Worm (Caenorhabditis elegans) whole organism, L1 larva: ENCODE data around the gene prx-6.

ENCODE experiments used
- alr-1 ChIP-seq: fragments of 200-800 bp; sonication (Bioruptor generic); optimal IDR thresholded peaks from 2 replicates; lab custom pipeline; 2018; ENCODE audit warnings: borderline replicate concordance, mild to moderate bottlenecking, missing genetic modification characterization, missing compliant biosample characterization
- ama-1 ChIP-seq: fragments of 150-350 bp; optimal IDR thresholded peaks from 2 replicates; lab custom pipeline; 2014
- hlh-4 ChIP-seq: sonication (generic microtip); optimal IDR thresholded peaks from 2 replicates; lab custom pipeline; 2016; ENCODE audit warnings: mild to moderate bottlenecking, missing genetic modification characterization, missing compliant biosample characterization
- jun-1 ChIP-seq: fragments of 150-350 bp; optimal IDR thresholded peaks from 2 replicates; lab custom pipeline; 2014; ENCODE audit warnings: missing biosample characterization, missing genetic modification reagents, missing genetic modification characterization
- mep-1 ChIP-seq: fragments of 150-350 bp; optimal IDR thresholded peaks from 2 replicates; lab custom pipeline; 2014; ENCODE audit warnings: missing biosample characterization, missing genetic modification characterization
- pag-3 ChIP-seq: sonication (generic microtip); optimal IDR thresholded peaks from 2 replicates; lab custom pipeline; 2017; ENCODE audit warnings: missing genetic modification characterization, mild to moderate bottlenecking, missing compliant biosample characterization, antibody characterized with exemption, borderline replicate concordance; ENCODE audit not compliant: insufficient read depth

- no peak for TF ChIP-seq hlh-4 (tag; lab: Kevin White, UChicago)
- no peak for TF ChIP-seq alr-1
- no peak for TF ChIP-seq pag-3
- no peak for TF ChIP-seq mep-1 (tag; lab: Kevin White, UChicago)
- TF ChIP-seq jun-1 (tag; lab: Kevin White, UChicago) = no peak
- no peak for TF ChIP-seq ama-1 (lab: Kevin White, UChicago)
Measured at ce11 chrV:4676092-4676491, 43.8 kb downstream of the prx-6 start, which contains the start of gene K03B4.6.
